Worm (Caenorhabditis elegans) whole organism, L2 larva: ENCODE measurements around the gene lgc-55.

Source experiments
- F13H6.1 ChIP-seq: sonication (generic microtip); optimal IDR thresholded peaks from 2 replicates; lab custom pipeline; 2016; ENCODE audit warnings: missing genetic modification characterization, missing compliant biosample characterization
- Y55F3AM.14 ChIP-seq: fragments of 200-800 bp; sonication (Bioruptor generic); optimal IDR thresholded peaks from 2 replicates; lab custom pipeline; 2018; ENCODE audit warnings: mild to moderate bottlenecking, missing genetic modification characterization, missing compliant biosample characterization
- alr-1 ChIP-seq: fragments of 150-350 bp; optimal IDR thresholded peaks from 2 replicates; lab custom pipeline; 2014; ENCODE audit warnings: missing biosample characterization, missing genetic modification characterization
- aly-2 ChIP-seq: fragments of 150-350 bp; optimal IDR thresholded peaks from 2 replicates; lab custom pipeline; 2014; ENCODE audit warnings: missing biosample characterization, missing genetic modification characterization
- ama-1 ChIP-seq: fragments of 150-350 bp; optimal IDR thresholded peaks from 2 replicates; lab custom pipeline; 2018; ENCODE audit warnings: inconsistent platforms
- blmp-1 ChIP-seq: sonication (generic microtip); optimal IDR thresholded peaks from 2 replicates; lab custom pipeline; 2017; ENCODE audit warnings: missing genetic modification characterization, mild to moderate bottlenecking, missing compliant biosample characterization, antibody characterized with exemption, moderate library complexity; ENCODE audit not compliant: insufficient read depth
- ceh-16 ChIP-seq: fragments of 150-350 bp; optimal IDR thresholded peaks from 2 replicates; lab custom pipeline; 2014; ENCODE audit warnings: missing biosample characterization, missing genetic modification characterization
- ceh-82 ChIP-seq: fragments of 150-350 bp; optimal IDR thresholded peaks from 2 replicates; lab custom pipeline; 2014; ENCODE audit warnings: missing biosample characterization, missing genetic modification characterization
- crh-2 ChIP-seq: sonication (generic microtip); optimal IDR thresholded peaks from 2 replicates; lab custom pipeline; 2017; ENCODE audit warnings: missing biosample characterization, missing genetic modification characterization
- dmd-4 ChIP-seq: sonication (generic microtip); optimal IDR thresholded peaks from 2 replicates; lab custom pipeline; 2017; ENCODE audit warnings: missing biosample characterization, missing genetic modification characterization
- egl-27 ChIP-seq: sonication (generic microtip); optimal IDR thresholded peaks from 3 replicates; lab custom pipeline; 2017; ENCODE audit warnings: missing biosample characterization, missing genetic modification reagents, missing genetic modification characterization
- elt-1 ChIP-seq: fragments of 150-350 bp; optimal IDR thresholded peaks from 2 replicates; lab custom pipeline; 2014; ENCODE audit warnings: missing biosample characterization, missing genetic modification characterization
- elt-3 ChIP-seq: sonication (generic microtip); optimal IDR thresholded peaks from 2 replicates; lab custom pipeline; 2017; ENCODE audit warnings: missing biosample characterization, missing genetic modification characterization
- fos-1 ChIP-seq: fragments of 150-350 bp; optimal IDR thresholded peaks from 2 replicates; lab custom pipeline; 2014; ENCODE audit warnings: missing biosample characterization, missing genetic modification characterization
- gmeb-1 ChIP-seq: fragments of 150-350 bp; optimal IDR thresholded peaks from 2 replicates; lab custom pipeline; 2014; ENCODE audit warnings: missing biosample characterization, missing genetic modification characterization
- lin-11 ChIP-seq: fragments of 150-350 bp; sonication (generic microtip); optimal IDR thresholded peaks from 2 replicates; lab custom pipeline; 2014; ENCODE audit warnings: missing biosample characterization, missing genetic modification characterization, inconsistent platforms, mixed read lengths
- lin-13 ChIP-seq: fragments of 150-350 bp; optimal IDR thresholded peaks from 2 replicates; lab custom pipeline; 2014; ENCODE audit warnings: missing biosample characterization, missing genetic modification reagents, missing genetic modification characterization
- mab-5 ChIP-seq: fragments of 150-350 bp; optimal IDR thresholded peaks from 2 replicates; lab custom pipeline; 2014; ENCODE audit warnings: missing biosample characterization, missing genetic modification characterization
- mbf-1 ChIP-seq: sonication (generic microtip); optimal IDR thresholded peaks from 2 replicates; lab custom pipeline; 2017; ENCODE audit warnings: missing biosample characterization, missing genetic modification characterization
- mdl-1 ChIP-seq, 2 experiments: fragments of 150-350 bp in 1 of 2; sonication (generic microtip) in 1 of 2; optimal IDR thresholded peaks; 2 replicates each; lab custom pipeline; 2017; ENCODE audit warnings: missing biosample characterization in 2 of 2, missing genetic modification characterization in 2 of 2
- nhr-10 ChIP-seq: sonication (generic microtip); optimal IDR thresholded peaks from 2 replicates; lab custom pipeline; 2017; ENCODE audit warnings: missing biosample characterization, missing genetic modification characterization
- nhr-12 ChIP-seq: fragments of 150-350 bp; optimal IDR thresholded peaks from 2 replicates; lab custom pipeline; 2014; ENCODE audit warnings: missing biosample characterization, missing genetic modification characterization
- nhr-129 ChIP-seq: fragments of 150-350 bp; optimal IDR thresholded peaks from 2 replicates; lab custom pipeline; 2014; ENCODE audit warnings: missing biosample characterization, missing genetic modification characterization
- nhr-21 ChIP-seq: fragments of 150-350 bp; optimal IDR thresholded peaks from 2 replicates; lab custom pipeline; 2014; ENCODE audit warnings: missing biosample characterization, missing genetic modification characterization
- nhr-25 ChIP-seq: fragments of 150-350 bp; sonication (generic microtip); optimal IDR thresholded peaks from 3 replicates; lab custom pipeline; 2014; ENCODE audit warnings: missing biosample characterization, missing genetic modification characterization
- nhr-6 ChIP-seq: fragments of 150-350 bp; optimal IDR thresholded peaks from 2 replicates; lab custom pipeline; 2014; ENCODE audit warnings: missing biosample characterization, missing genetic modification characterization
- nhr-77 ChIP-seq: fragments of 150-350 bp; optimal IDR thresholded peaks from 2 replicates; lab custom pipeline; 2014; ENCODE audit warnings: missing biosample characterization, missing genetic modification characterization
- peb-1 ChIP-seq: fragments of 150-350 bp; optimal IDR thresholded peaks from 2 replicates; lab custom pipeline; 2014; ENCODE audit warnings: missing biosample characterization, missing genetic modification characterization
- sem-4 ChIP-seq: fragments of 150-350 bp; optimal IDR thresholded peaks from 2 replicates; lab custom pipeline; 2014; ENCODE audit warnings: missing biosample characterization, missing genetic modification reagents, missing genetic modification characterization
- skn-1 ChIP-seq: sonication (generic microtip); optimal IDR thresholded peaks from 2 replicates; lab custom pipeline; 2017; ENCODE audit warnings: missing biosample characterization, missing genetic modification characterization
- snpc-4 ChIP-seq: fragments of 150-350 bp; optimal IDR thresholded peaks from 2 replicates; lab custom pipeline; 2014; ENCODE audit warnings: missing biosample characterization, missing genetic modification characterization
- unc-55 ChIP-seq: fragments of 150-350 bp; sonication (generic microtip); optimal IDR thresholded peaks from 3 replicates; lab custom pipeline; 2014; ENCODE audit warnings: missing biosample characterization, missing genetic modification reagents, missing genetic modification characterization
- unc-62 ChIP-seq: fragments of 150-350 bp; optimal IDR thresholded peaks from 2 replicates; lab custom pipeline; 2014; ENCODE audit warnings: missing biosample characterization, missing genetic modification reagents, missing genetic modification characterization
- zag-1 ChIP-seq: fragments of 150-350 bp; optimal IDR thresholded peaks from 2 replicates; lab custom pipeline; 2014; ENCODE audit warnings: missing biosample characterization, missing genetic modification characterization
- ztf-1 ChIP-seq: fragments of 200-800 bp; sonication (Bioruptor generic); conservative IDR thresholded peaks from 2 replicates; pipeline ENCODE4 v1.3.6; 2022; ENCODE audit warnings: missing genetic modification characterization, missing compliant biosample characterization
- ztf-11 ChIP-seq: sonication (generic microtip); optimal IDR thresholded peaks from 2 replicates; lab custom pipeline; 2017; ENCODE audit warnings: missing biosample characterization, missing genetic modification characterization
- ztf-4 ChIP-seq: fragments of 150-350 bp; optimal IDR thresholded peaks from 2 replicates; lab custom pipeline; 2014; ENCODE audit warnings: missing biosample characterization, missing genetic modification characterization

lgc-55 gene

ce11 chrV:20059370-20059769 lies 36.5 kb downstream of the lgc-55 start:
- TF ChIP-seq nhr-21 (tag; lab: Kevin White, UChicago) (no peak), mbf-1 (tag; lab: Kevin White, UChicago) (no peak), ama-1 (lab: Kevin White, UChicago) (no peak), elt-1 (tag; lab: Kevin White, UChicago) (no peak), snpc-4 (tag; lab: Kevin White, UChicago) (no peak), lin-11 (tag; lab: Kevin White, UChicago) (no peak), gmeb-1 (tag; lab: Kevin White, UChicago) (no peak), lin-13 (GFP tag; lab: Kevin White, UChicago) (no peak), zag-1 (no peak), ztf-11 (tag; lab: Kevin White, UChicago) (no peak), nhr-25 (no peak), nhr-77 (tag; lab: Kevin White, UChicago) (no peak), nhr-10 (tag; lab: Kevin White, UChicago) (no peak), aly-2 (tag; lab: Kevin White, UChicago) (no peak), mdl-1 (tag; optimal IDR thresholded peaks at IDR 0.05; lab: Kevin White, UChicago) (no peak), unc-62 (GFP tag; lab: Kevin White, UChicago) (no peak), nhr-12 (no peak), blmp-1 (tag; lab: Kevin White, UChicago) (no peak), nhr-6 (tag; lab: Kevin White, UChicago) (no peak)

- TF ChIP-seq ztf-1 (GFP tag; lab: Robert Waterston, UW), result 0 out of 2 replicates have a peak, but pooled peaks have one; percentile 22
- no peak for TF ChIP-seq fos-1 (tag; lab: Kevin White, UChicago)
- TF ChIP-seq egl-27 (tag; lab: Kevin White, UChicago), result no peak
These were observed 38.7 kb downstream of the lgc-55 start for ce11 chrV:20061498-20061897.

ce11 chrV:20064076-20064475 lies 41.2 kb downstream of the lgc-55 start, which contains the start of gene ttx-1:
ttx-1 (minus strand) TSS chrV:20064176.
- TF ChIP-seq blmp-1 (tag; lab: Kevin White, UChicago) (no peak), skn-1 (tag; lab: Kevin White, UChicago) (no peak), unc-55 (GFP tag; lab: Kevin White, UChicago) (no peak), snpc-4 (tag; lab: Kevin White, UChicago) (no peak), F13H6.1 (tag; lab: Kevin White, UChicago) (no peak), aly-2 (tag; lab: Kevin White, UChicago) (no peak), nhr-10 (tag; lab: Kevin White, UChicago) (no peak), nhr-25 (no peak), ceh-16 (tag; lab: Kevin White, UChicago) (no peak), crh-2 (tag; lab: Kevin White, UChicago) (no peak), sem-4 (tag; lab: Kevin White, UChicago) (no peak), fos-1 (tag; lab: Kevin White, UChicago) (no peak), elt-3 (tag; lab: Kevin White, UChicago) (no peak), nhr-129 (tag; lab: Kevin White, UChicago) (no peak), alr-1 (tag; lab: Kevin White, UChicago) (no peak), lin-11 (tag; lab: Kevin White, UChicago) (no peak), peb-1 (tag; lab: Kevin White, UChicago) (no peak), ama-1 (lab: Kevin White, UChicago) (no peak)

DNA sequence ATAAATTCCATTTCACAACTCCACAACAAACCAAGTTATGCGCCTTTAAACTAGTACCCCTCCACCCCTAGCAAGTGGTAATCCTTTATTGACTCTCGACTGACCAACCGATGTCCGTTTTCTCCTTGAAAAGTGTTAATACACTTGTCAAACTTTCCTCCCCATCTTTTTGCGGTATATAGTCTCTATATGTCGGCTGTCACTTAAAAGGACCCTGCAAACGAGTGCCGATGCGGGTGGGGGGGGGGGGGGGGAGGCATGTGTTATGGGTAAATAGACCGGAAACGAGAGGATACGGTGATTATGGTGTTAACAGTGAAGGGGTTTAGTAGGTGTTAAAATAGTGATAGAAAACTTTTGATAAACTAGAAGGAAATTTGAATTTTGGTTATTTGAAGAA lies 42.2 kb downstream of the lgc-55 start:
- TF ChIP-seq mab-5 (tag; lab: Kevin White, UChicago) (no peak), lin-11 (tag; lab: Kevin White, UChicago) (no peak), Y55F3AM.14 (GFP tag; lab: Kevin White, UChicago) (no peak), dmd-4 (tag; lab: Kevin White, UChicago) (no peak), crh-2 (tag; lab: Kevin White, UChicago) (no peak), skn-1 (tag; lab: Kevin White, UChicago) (no peak)

DNA sequence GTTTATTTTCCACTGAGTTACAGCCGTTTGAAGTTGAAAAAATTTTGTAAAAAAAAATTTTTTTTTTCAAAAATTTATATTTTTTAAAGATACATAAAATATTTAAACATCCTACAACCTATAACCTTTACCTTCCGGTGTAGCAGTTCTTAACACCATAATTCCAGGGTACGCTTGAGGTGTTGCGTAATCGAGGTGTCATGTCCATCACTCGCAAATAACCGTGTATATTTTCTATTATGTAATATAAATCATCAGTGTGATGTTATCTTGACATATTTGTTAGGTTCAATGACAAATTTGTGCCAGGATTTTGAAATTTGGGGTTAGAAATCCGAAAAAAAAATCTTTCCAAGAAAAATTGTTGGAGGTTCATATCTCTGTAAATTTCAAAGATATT lies 44.2 kb downstream of the lgc-55 start:
- no peak for TF ChIP-seq ceh-82 (tag; lab: Kevin White, UChicago)
- no peak for TF ChIP-seq ztf-4
